Worm (Caenorhabditis elegans) whole organism, dauer: ENCODE data around the gene lig-4.

ENCODE experiments used
- unc-62 ChIP-seq: sonication (generic microtip); optimal IDR thresholded peaks from 2 replicates; lab custom pipeline; 2017; ENCODE audit warnings: missing biosample characterization, missing genetic modification reagents, missing genetic modification characterization

Gene lig-4

DNA sequence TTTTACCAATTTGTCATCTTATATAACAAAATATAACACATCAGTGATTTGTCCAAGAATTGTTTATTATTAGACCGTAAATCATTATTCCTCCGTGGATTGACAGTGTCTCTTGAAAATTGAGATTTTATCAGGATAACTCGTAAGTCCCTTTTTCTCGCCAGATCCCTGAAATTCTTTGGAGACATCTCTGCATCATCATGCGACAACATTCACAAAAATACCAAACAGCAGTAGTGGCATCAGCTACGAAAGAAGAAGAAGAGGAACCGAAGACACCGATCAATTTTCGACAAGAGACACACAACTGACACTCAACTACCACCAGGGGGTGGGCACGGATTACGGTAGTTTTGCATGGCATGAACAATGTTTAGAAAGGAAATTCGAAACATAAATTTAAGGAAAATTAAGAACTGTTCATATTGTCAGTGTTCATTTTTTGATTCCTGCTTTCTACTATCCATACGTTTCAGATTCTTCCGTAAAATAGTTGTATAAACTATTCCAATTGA, 3.6 kb downstream of the lig-4 start:
- TF ChIP-seq unc-62 (GFP tag; lab: Kevin White, UChicago): no peak

ce11 chrIII:7526974-7527466, 5.8 kb downstream of the lig-4 start:
- no peak for TF ChIP-seq unc-62 (GFP tag; lab: Kevin White, UChicago)

DNA sequence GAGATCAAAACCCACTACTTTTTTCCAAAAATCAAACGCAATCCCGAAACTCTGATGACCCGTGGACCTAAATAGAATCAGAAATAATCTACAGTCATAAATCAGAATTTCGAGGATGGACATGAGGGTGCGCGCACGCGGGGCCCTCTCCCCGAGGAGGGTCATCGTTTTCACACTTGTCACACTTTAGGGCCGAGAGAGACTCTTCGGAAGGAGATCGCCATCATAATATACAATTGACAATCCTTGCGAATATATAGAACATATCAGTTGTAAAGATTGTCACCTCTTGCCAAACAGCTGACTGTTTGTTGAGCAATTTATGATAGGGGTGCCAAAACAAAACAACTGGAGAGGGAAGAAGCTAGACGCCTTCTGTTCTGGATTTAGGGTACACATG, 8.8 kb downstream of the lig-4 start:
- TF ChIP-seq unc-62 (GFP tag; lab: Kevin White, UChicago): no peak

DNA sequence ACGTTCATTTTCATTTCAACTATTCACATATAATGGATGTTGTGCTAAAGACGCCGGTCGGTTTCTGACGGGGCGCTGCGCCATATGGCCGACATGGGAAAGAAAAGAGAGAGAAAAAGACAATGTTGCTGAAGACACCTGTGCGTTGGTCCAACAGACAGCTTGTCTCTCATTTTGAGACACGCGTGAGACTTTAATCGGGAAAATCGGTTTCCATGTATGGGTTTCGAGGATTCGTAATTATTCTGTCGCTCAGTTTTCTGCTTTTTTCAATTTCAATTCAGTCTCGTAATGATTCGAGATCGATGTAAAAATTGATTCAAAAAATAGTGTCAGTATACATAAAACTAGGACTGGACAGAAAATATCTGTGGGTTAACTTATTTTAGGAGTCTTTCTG, 9.6 kb downstream of the lig-4 start:
- TF ChIP-seq unc-62 (GFP tag; lab: Kevin White, UChicago): no peak

DNA sequence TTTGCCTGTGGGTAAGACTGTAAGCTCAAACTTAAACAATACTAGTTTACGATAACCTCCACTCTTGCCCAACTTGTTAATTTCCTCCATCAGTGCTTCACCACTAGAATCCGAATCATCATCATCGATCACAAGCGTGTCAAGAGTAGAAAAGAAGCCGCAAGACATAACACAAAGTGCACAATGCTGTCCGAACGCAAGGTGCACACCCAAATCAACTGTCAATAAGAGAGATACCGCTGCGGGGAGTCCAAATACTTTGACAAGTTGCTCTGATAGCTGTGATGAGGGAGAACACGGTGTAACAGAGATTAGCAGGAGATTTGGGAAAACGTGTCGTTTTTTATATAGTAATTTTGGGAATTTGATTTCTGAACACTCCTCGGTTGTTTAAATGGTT, 10.1 kb downstream of the lig-4 start:
- no peak for TF ChIP-seq unc-62 (GFP tag; lab: Kevin White, UChicago)

DNA sequence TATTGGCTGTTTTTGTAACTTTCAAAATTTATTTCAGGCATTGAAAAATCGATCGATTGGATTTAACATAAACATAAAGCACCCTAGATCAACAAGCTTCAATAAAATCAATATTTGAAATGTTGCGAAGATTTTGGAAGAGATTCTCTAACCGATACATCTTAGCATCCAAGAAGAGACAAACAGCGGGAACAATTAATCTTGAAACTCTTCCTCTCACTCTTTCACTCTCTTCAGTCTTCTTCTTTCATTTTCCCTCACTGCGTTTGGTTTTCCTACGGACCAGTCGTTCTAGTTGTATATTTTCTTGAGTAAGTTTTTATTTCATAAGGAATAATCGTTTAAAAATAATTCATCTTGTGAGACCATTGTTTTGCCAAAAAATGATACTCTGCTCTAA, 11.7 kb downstream of the lig-4 start:
- TF ChIP-seq unc-62 (GFP tag; lab: Kevin White, UChicago): no peak

DNA sequence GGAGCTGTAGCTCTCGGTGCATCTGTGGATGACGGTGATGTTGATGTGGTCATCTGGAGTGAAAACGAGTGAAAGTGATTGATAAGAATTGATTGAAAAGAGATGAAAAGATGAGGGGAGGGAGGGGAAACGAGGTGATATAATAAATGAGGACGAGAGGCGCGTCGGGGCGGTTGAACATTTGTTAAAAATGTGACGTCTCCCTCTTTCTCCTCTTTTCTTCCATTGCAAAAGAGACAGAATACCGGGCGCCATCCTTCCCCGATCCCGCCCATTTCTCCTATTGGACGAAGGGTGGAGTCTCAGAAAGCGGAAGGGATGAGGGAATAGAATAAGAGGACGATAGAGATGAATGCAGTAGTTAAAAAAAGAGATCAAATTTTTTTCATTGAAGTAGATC, 13.4 kb downstream of the lig-4 start:
- TF ChIP-seq unc-62 (GFP tag; lab: Kevin White, UChicago): no peak

DNA sequence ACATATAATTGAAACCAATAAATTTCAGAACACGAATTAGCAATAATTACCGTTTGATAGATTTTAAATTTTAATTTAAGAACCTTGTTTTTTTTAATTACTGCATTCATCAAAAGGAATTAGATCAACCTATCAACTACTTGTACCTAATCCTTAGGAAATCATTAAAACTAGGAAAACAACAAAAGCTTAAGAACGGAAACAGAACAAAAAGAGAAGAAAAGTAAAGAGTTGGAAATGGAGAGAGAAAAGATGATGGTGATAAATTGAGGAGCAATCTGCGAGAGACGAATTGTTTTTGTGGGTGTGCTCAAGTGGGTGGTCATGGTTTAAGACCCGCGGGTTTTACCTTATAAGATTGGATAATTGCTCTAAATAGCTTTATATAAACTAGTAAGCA, 14.1 kb downstream of the lig-4 start:
- no peak for TF ChIP-seq unc-62 (GFP tag; lab: Kevin White, UChicago)

ce11 chrIII:7536559-7536958, 15.3 kb downstream of the lig-4 start, which contains the start of gene lin-39:
Gene lin-39 (minus strand): TSS chrIII:7536632.
- no peak for TF ChIP-seq unc-62 (GFP tag; lab: Kevin White, UChicago)

DNA sequence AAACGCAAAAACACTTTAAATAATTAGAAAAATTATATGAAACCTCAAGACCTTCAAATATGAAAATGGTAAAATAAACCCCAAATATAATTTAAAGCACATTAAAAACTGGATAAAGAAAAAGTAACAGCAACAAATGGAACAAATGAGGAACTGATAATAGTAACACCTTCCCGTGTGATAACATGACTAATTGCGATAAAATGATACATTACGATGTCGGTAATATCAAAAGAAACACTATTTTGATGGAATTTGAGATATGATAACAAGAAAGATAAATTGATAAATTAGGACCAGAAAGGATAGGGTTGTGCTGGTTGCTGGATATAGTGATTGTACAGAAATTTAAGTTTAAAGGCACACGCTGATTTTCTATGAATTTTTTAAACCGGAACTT, 20.8 kb downstream of the lig-4 start:
- TF ChIP-seq unc-62 (GFP tag; lab: Kevin White, UChicago): no peak

DNA sequence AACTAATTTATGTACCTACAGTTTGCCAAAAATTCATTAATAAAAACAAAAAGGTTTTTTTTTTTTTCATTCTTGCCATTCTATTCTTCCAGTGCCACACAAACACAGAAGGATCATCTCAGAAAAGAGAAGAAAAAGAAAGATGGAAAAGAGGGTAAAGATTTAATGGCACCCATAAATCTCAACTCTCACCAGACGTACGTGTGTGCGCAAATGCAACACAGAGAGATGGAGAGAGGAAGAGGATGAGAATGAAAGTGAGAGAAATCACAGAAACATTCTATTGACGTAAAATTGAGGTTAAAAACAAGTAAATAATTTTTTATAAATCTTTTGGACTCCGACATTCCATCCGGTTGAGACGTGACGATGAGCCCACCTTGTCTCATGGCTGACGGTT, 22.9 kb downstream of the lig-4 start:
- TF ChIP-seq unc-62 (GFP tag; lab: Kevin White, UChicago): no peak

DNA sequence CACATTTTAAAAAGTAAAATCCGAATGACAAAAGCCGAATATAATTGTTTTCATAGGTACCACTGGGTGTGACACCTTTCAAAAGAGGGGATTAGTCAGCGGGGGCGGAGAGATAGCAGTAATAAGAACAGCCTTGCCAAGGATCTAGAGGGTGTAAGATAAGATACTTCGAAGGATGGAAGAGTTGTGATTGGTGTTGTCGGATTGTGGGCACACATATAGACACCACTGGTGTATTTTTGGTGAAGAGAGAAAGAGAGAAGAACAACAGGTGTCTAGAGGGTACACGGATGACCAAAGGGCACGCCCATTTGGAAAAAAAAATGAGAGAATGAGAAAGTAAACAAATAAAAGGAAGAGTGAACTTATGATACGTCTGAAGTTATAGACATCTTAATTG, 23.9 kb downstream of the lig-4 start:
- TF ChIP-seq unc-62 (GFP tag; lab: Kevin White, UChicago): no peak

ce11 chrIII:7548963-7549362, 27.7 kb downstream of the lig-4 start:
- no peak for TF ChIP-seq unc-62 (GFP tag; lab: Kevin White, UChicago)

DNA sequence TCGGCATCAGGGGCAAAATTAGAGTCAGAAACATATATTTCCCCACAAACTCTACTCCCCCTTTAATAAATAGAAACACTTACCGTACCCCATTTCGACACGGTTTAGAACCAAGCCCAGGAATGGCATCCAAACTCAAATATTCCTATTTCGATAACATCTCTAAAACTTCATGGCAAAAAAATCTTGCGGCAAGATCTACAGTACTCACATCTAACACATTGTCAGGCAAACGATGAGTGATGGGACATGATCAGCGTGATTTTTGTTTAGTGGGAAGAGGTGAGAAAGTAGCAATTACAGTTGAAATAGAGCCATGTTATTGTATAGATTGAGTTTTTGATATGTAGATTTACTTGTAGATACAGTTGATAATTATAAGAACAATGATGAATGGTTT, 29.7 kb downstream of the lig-4 start:
- TF ChIP-seq unc-62 (GFP tag; lab: Kevin White, UChicago): no peak

DNA sequence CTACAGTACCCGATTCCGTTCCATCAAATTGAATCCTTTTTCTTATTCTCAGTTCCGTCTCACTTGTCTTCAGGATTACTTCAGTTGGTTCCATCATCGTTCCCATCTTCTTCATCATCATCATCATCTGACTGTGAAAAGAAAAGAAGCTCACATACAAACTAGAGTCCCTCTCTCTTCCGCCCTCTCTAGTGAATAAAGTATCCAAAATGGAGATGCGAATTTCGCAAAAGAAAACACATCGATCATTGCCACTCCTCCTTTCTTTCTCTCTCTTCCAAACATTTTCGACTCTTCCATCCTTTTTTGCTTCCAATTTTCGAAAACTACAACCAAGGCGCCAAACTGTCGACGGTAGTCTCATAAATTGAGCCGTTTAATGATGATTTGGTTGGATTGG, 31.6 kb downstream of the lig-4 start:
- no peak for TF ChIP-seq unc-62 (GFP tag; lab: Kevin White, UChicago)

ce11 chrIII:7553693-7554226, 32.5 kb downstream of the lig-4 start:
- no peak for TF ChIP-seq unc-62 (GFP tag; lab: Kevin White, UChicago)

ce11 chrIII:7554697-7555145, 33.5 kb downstream of the lig-4 start:
- TF ChIP-seq unc-62 (GFP tag; lab: Kevin White, UChicago): no peak
